Worm (Caenorhabditis elegans): ENCODE results near the gene glb-9.

Gene glb-9

ce11 chrII:7489605-7490004, 29.5 kb downstream of the glb-9 start, which contains the start of gene D1022.9:
Gene D1022.9, minus strand, starts transcription at chrII:7489705.
- TF ChIP-seq hnd-1 (tag; optimal IDR thresholded peaks at IDR 0.05) (no peak), pes-1 (GFP tag; IDR thresholded peaks at IDR 0.05) (no peak), ceh-36 (tag; optimal IDR thresholded peaks at IDR 0.05) (no peak), ets-7 (tag; optimal IDR thresholded peaks at IDR 0.05) (no peak), hmbx-1 (tag; optimal IDR thresholded peaks at IDR 0.05) (no peak), tra-4 (tag; optimal IDR thresholded peaks at IDR 0.05) (no peak), sea-1 (GFP tag; conservative IDR thresholded peaks at IDR 0.05) (no peak), F13C5.2 (tag; optimal IDR thresholded peaks at IDR 0.05) (no peak), tbx-11 (GFP tag; IDR thresholded peaks at IDR 0.05) (no peak), aly-1 (tag; optimal IDR thresholded peaks at IDR 0.05) (no peak), hmg-4 (GFP tag; optimal IDR thresholded peaks at IDR 0.05) (no peak), scrt-1 (GFP tag; IDR thresholded peaks at IDR 0.05) (no peak), ama-1 (optimal IDR thresholded peaks at IDR 0.05) (no peak), tbx-37 (GFP tag; conservative IDR thresholded peaks at IDR 0.05) (no peak), B0310.2 (tag; optimal IDR thresholded peaks at IDR 0.05) (no peak), flt-1 (GFP tag; IDR thresholded peaks at IDR 0.05) (no peak), ceh-13 (GFP tag; optimal IDR thresholded peaks at IDR 0.05) (no peak)

DNA sequence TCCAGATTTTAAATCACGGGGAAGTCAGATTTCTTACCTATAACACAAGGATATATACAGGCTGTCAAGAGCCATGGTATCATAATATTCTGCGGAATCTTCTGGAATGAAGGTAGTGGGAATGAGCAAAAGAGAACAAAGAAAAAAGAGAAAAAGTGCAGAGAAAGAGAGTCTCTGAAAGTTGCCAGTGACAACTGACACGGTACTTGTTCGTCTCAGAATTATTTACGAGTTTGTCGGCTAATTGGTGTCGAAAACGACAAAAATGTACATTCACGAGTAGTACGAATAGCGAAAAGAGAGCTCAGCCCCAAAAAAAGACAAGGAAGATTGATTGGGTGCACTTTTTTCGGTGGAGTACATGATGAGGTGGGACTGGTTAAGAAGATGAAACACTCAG, 36.1 kb downstream of the glb-9 start, which contains the start of gene cah-2:
Gene cah-2, minus strand, starts transcription at position 101 of the 400 bp plus-strand sequence.
- TF ChIP-seq flt-1 (GFP tag; IDR thresholded peaks at IDR 0.05), result no peak
- no peak for TF ChIP-seq ets-7 (tag; optimal IDR thresholded peaks at IDR 0.05)
- TF ChIP-seq pes-1 (GFP tag; IDR thresholded peaks at IDR 0.05), result no peak
- TF ChIP-seq F13C5.2 (tag; optimal IDR thresholded peaks at IDR 0.05), result no peak

ce11 chrII:7478487-7479234, 40.5 kb downstream of the glb-9 start, which contains the start of the genes aka-1 and ubc-6:
Gene aka-1, minus strand, starts transcription at chrII:7478537.
Gene ubc-6, plus strand, starts transcription at chrII:7479187.
- TF ChIP-seq ets-7 (tag; optimal IDR thresholded peaks at IDR 0.05) (peak; percentile 34), ama-1 (optimal IDR thresholded peaks at IDR 0.05) (no peak), sea-1 (GFP tag; conservative IDR thresholded peaks at IDR 0.05) (peak; percentile 81), ceh-13 (GFP tag; optimal IDR thresholded peaks at IDR 0.05) (no peak), scrt-1 (GFP tag; IDR thresholded peaks at IDR 0.05) (peak; percentile 29; the same call in 1 of the 2 replicates), ceh-36 (tag; optimal IDR thresholded peaks at IDR 0.05) (peak; percentile 17), B0310.2 (tag; optimal IDR thresholded peaks at IDR 0.05) (no peak), flt-1 (GFP tag; IDR thresholded peaks at IDR 0.05) (no peak), tbx-11 (GFP tag; IDR thresholded peaks at IDR 0.05) (no peak), pes-1 (GFP tag; IDR thresholded peaks at IDR 0.05) (peak; percentile 62; the same call in 1 of the 2 replicates), hmbx-1 (tag; optimal IDR thresholded peaks at IDR 0.05) (no peak), tra-4 (tag; optimal IDR thresholded peaks at IDR 0.05) (no peak), tbx-37 (GFP tag; conservative IDR thresholded peaks at IDR 0.05) (peak; percentile 44; the same call in 1 of the 2 replicates), hmg-4 (GFP tag; optimal IDR thresholded peaks at IDR 0.05) (no peak), hnd-1 (tag; optimal IDR thresholded peaks at IDR 0.05) (no peak), aly-1 (tag; optimal IDR thresholded peaks at IDR 0.05) (no peak), F13C5.2 (tag; optimal IDR thresholded peaks at IDR 0.05) (peak; percentile 25)

- TF ChIP-seq ets-7 (tag; optimal IDR thresholded peaks at IDR 0.05), result no peak
- no peak for TF ChIP-seq tbx-37 (GFP tag; conservative IDR thresholded peaks at IDR 0.05)
- no peak for TF ChIP-seq ama-1 (optimal IDR thresholded peaks at IDR 0.05)
- TF ChIP-seq scrt-1 (GFP tag; IDR thresholded peaks at IDR 0.05), result no peak
- no peak for TF ChIP-seq B0310.2 (tag; optimal IDR thresholded peaks at IDR 0.05)
- no peak for TF ChIP-seq pes-1 (GFP tag; IDR thresholded peaks at IDR 0.05)
- no peak for TF ChIP-seq aly-1 (tag; optimal IDR thresholded peaks at IDR 0.05)
- no peak for TF ChIP-seq tbx-11 (GFP tag; IDR thresholded peaks at IDR 0.05)
- TF ChIP-seq F13C5.2 (tag; optimal IDR thresholded peaks at IDR 0.05), result no peak
- TF ChIP-seq ceh-36 (tag; optimal IDR thresholded peaks at IDR 0.05), result no peak
- no peak for TF ChIP-seq flt-1 (GFP tag; IDR thresholded peaks at IDR 0.05)
- no peak for TF ChIP-seq hnd-1 (tag; optimal IDR thresholded peaks at IDR 0.05)
- TF ChIP-seq hmbx-1 (tag; optimal IDR thresholded peaks at IDR 0.05), result no peak
- TF ChIP-seq ceh-13 (GFP tag; optimal IDR thresholded peaks at IDR 0.05), result no peak
- no peak for TF ChIP-seq sea-1 (GFP tag; conservative IDR thresholded peaks at IDR 0.05)
Observed at ce11 chrII:7469318-7469717, 49.8 kb downstream of the glb-9 start.

DNA sequence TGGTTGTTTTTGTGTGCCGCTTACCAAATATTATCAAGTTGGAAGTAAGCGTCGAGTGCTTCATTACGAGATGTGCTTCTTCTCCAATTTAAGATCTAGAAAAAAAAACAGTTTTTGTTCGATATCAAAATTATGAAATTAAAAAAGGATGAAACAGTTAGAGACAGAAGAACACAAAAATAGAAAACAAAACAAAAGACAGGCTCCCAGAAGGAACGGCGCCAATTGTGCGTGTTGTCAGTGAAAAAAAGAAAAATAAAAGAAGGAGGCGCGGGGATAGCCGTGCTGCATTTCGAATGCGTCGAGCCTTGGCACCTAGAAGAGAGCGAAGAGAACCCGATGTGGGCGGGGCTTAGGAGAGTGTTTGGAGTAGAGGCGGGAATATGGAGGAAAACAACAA, 53.6 kb downstream of the glb-9 start, which contains the start of gene sro-1:
Gene sro-1, minus strand, starts transcription at position 101 of the 400 bp plus-strand sequence.
- no peak for TF ChIP-seq tbx-37 (GFP tag; conservative IDR thresholded peaks at IDR 0.05)
- no peak for TF ChIP-seq hmbx-1 (tag; optimal IDR thresholded peaks at IDR 0.05)
- TF ChIP-seq ama-1 (optimal IDR thresholded peaks at IDR 0.05), result no peak
- no peak for TF ChIP-seq ceh-36 (tag; optimal IDR thresholded peaks at IDR 0.05)
- TF ChIP-seq scrt-1 (GFP tag; IDR thresholded peaks at IDR 0.05), result no peak
- TF ChIP-seq tbx-11 (GFP tag; IDR thresholded peaks at IDR 0.05), result no peak

- no peak for TF ChIP-seq tra-4 (tag; optimal IDR thresholded peaks at IDR 0.05)
- no peak for TF ChIP-seq ceh-36 (tag; optimal IDR thresholded peaks at IDR 0.05)
- TF ChIP-seq hnd-1 (tag; optimal IDR thresholded peaks at IDR 0.05), result no peak
- no peak for TF ChIP-seq tbx-11 (GFP tag; IDR thresholded peaks at IDR 0.05)
- no peak for TF ChIP-seq flt-1 (GFP tag; IDR thresholded peaks at IDR 0.05)
- TF ChIP-seq ama-1 (optimal IDR thresholded peaks at IDR 0.05), result no peak
- TF ChIP-seq ceh-13 (GFP tag; optimal IDR thresholded peaks at IDR 0.05), result no peak
- no peak for TF ChIP-seq sea-1 (GFP tag; conservative IDR thresholded peaks at IDR 0.05)
- no peak for TF ChIP-seq pes-1 (GFP tag; IDR thresholded peaks at IDR 0.05)
- TF ChIP-seq aly-1 (tag; optimal IDR thresholded peaks at IDR 0.05), result no peak
- no peak for TF ChIP-seq ets-7 (tag; optimal IDR thresholded peaks at IDR 0.05)
- TF ChIP-seq B0310.2 (tag; optimal IDR thresholded peaks at IDR 0.05), result no peak
- no peak for TF ChIP-seq scrt-1 (GFP tag; IDR thresholded peaks at IDR 0.05)
- no peak for TF ChIP-seq hmg-4 (GFP tag; optimal IDR thresholded peaks at IDR 0.05)
- no peak for TF ChIP-seq F13C5.2 (tag; optimal IDR thresholded peaks at IDR 0.05)
- no peak for TF ChIP-seq hmbx-1 (tag; optimal IDR thresholded peaks at IDR 0.05)
- no peak for TF ChIP-seq tbx-37 (GFP tag; conservative IDR thresholded peaks at IDR 0.05)
Observed at ce11 chrII:7459205-7459604, 59.9 kb downstream of the glb-9 start, which contains the start of gene D1022.2. Gene D1022.2, plus strand, starts transcription at chrII:7459505.

DNA sequence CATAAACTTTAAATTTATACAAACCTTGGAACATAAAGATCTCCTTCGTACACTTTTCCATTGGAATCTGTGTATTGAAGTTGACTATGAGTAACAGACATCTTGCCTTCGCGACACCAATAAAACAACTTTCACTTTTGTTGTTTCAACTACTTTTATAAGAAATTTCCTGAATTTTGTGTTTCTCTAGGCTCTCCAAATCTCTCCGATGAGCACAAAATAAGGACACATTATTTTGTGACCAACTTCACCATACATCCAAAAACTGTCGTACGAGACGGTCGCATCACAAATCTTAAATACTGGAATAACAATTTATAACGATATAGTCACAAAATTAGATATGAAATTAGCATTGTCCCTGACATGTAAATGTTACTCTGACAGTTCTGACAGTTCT, 60.4 kb downstream of the glb-9 start, which contains the start of gene D1022.5:
Gene D1022.5, minus strand, starts transcription at position 101 of the 400 bp plus-strand sequence.
- TF ChIP-seq ceh-13 (GFP tag; optimal IDR thresholded peaks at IDR 0.05) (no peak), ets-7 (tag; optimal IDR thresholded peaks at IDR 0.05) (no peak)

Data from whole organism, early embryonic.